Fruit fly (Drosophila melanogaster) whole organism, pupa: ENCODE results near the gene Neu2.

Source experiments
- CG10348 ChIP-seq: fragments of 200-800 bp; sonication (Bioruptor generic); IDR thresholded peaks from 2 replicates; pipeline ENCODE4 v1.3.6; 2022; ENCODE audit warnings: missing biosample characterization, missing genetic modification characterization
- gl ChIP-seq: fragments of 200-800 bp; sonication (Bioruptor generic); optimal IDR thresholded peaks from 2 replicates; lab custom pipeline; 2018; ENCODE audit warnings: missing biosample characterization, mild to moderate bottlenecking, missing genetic modification characterization

DNA sequence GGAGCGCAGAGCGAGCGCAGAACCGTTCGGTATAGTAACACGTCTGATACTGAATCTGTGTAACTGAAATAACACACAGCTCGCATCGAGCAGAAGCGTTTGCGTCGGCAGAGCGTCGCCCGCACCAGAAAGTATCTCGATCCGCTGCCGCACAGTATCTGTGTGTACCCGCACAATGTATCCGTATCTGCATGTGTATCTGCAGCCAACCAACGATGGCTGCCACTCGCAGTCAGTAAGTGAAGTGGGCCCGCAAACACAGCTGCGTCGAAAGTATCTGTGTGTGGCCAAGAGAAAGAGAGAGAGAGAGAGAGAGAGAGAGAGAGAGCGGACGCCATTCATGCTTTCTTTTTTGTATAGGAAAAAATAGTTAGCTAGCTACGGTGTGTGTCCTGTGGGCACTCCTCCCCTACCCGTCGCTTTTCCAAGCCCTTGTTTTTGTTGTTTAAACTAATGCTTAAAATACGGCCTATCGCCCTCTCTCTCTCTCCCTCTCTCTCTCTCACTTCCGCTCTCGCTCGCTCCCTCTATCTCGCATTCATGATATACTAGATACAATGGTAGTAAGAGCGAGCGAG is 13.9 kb downstream of the Neu2 start, which contains the start of gene croc:
- TF ChIP-seq CG10348 (GFP tag; lab: Robert Waterston, UW), result no peak
- no peak for TF ChIP-seq gl (tag; lab: Kevin White, UChicago)
